Fruit fly (Drosophila melanogaster) whole organism, pupa: ENCODE data around the gene CG2256.

Experiments used
- CG10348 ChIP-seq: fragments of 200-800 bp; sonication (Bioruptor generic); IDR thresholded peaks from 2 replicates; pipeline ENCODE4 v1.3.6; 2022; ENCODE audit warnings: missing biosample characterization, missing genetic modification characterization
- CG12605 ChIP-seq: fragments of 200-800 bp; sonication (Bioruptor generic); IDR thresholded peaks from 2 replicates; pipeline ENCODE4 v1.3.6; 2022; ENCODE audit warnings: missing biosample characterization, missing genetic modification characterization
- CG13204 ChIP-seq: fragments of 200-800 bp; sonication (Bioruptor generic); optimal IDR thresholded peaks from 2 replicates; lab custom pipeline; 2018; ENCODE audit warnings: missing biosample characterization, mild to moderate bottlenecking, missing genetic modification characterization, moderate library complexity
- CG14655 ChIP-seq: fragments of 200-800 bp; sonication (Bioruptor generic); optimal IDR thresholded peaks from 3 replicates; lab custom pipeline; 2017; ENCODE audit warnings: mild to moderate bottlenecking, missing biosample characterization, missing genetic modification reagents, missing genetic modification characterization
- CG15710 ChIP-seq: fragments of 200-800 bp; sonication (Bioruptor generic); optimal IDR thresholded peaks from 2 replicates; lab custom pipeline; 2018; ENCODE audit warnings: missing biosample characterization, mild to moderate bottlenecking, missing genetic modification characterization, moderate library complexity
- CG17806 ChIP-seq: fragments of 200-800 bp; sonication (Bioruptor generic); optimal IDR thresholded peaks from 2 replicates; lab custom pipeline; 2018; ENCODE audit warnings: missing biosample characterization, mild to moderate bottlenecking, missing genetic modification characterization, moderate library complexity
- CG32121 ChIP-seq: fragments of 200-800 bp; sonication (Bioruptor generic); IDR thresholded peaks from 2 replicates; pipeline ENCODE4 v1.3.6; 2022; ENCODE audit warnings: missing biosample characterization, missing genetic modification characterization
- CG34367 ChIP-seq: fragments of 200-800 bp; sonication (Bioruptor generic); optimal IDR thresholded peaks from 2 replicates; lab custom pipeline; 2018; ENCODE audit warnings: missing biosample characterization, mild to moderate bottlenecking, missing genetic modification characterization
- CG4496 ChIP-seq: fragments of 200-800 bp; sonication (Bioruptor generic); IDR thresholded peaks from 3 replicates; pipeline ENCODE4 v1.3.6; 2022; ENCODE audit warnings: missing biosample characterization, missing genetic modification characterization
- CG8159 ChIP-seq: fragments of 200-800 bp; sonication (Bioruptor generic); optimal IDR thresholded peaks from 3 replicates; lab custom pipeline; 2018; ENCODE audit warnings: missing biosample characterization, mild to moderate bottlenecking, missing genetic modification characterization, moderate library complexity
- CG8301 ChIP-seq: fragments of 200-800 bp; sonication (Bioruptor generic); optimal IDR thresholded peaks from 2 replicates; lab custom pipeline; 2018; ENCODE audit warnings: missing biosample characterization, mild to moderate bottlenecking, missing genetic modification characterization
- CG9948 ChIP-seq: fragments of 200-800 bp; sonication (Bioruptor generic); optimal IDR thresholded peaks from 2 replicates; lab custom pipeline; 2018; ENCODE audit warnings: missing biosample characterization, mild to moderate bottlenecking, missing genetic modification characterization, moderate library complexity
- D1 ChIP-seq: fragments of 200-800 bp; sonication (Bioruptor generic); optimal IDR thresholded peaks from 2 replicates; lab custom pipeline; 2018; ENCODE audit warnings: missing biosample characterization, mild to moderate bottlenecking, missing genetic modification characterization, moderate library complexity
- EcR ChIP-seq: fragments of 200-800 bp; sonication (Bioruptor generic); optimal IDR thresholded peaks from 3 replicates; lab custom pipeline; 2019; ENCODE audit warnings: missing biosample characterization, missing genetic modification characterization, mild to moderate bottlenecking, moderate library complexity, missing genetic modification reagents
- Ets98B ChIP-seq: fragments of 200-800 bp; sonication (Bioruptor generic); IDR thresholded peaks from 2 replicates; pipeline ENCODE4 v1.3.6; 2022; ENCODE audit warnings: missing biosample characterization, missing genetic modification characterization
- Pif1A ChIP-seq: fragments of 200-800 bp; sonication (Bioruptor generic); optimal IDR thresholded peaks from 3 replicates; lab custom pipeline; 2016; ENCODE audit warnings: missing biosample characterization, missing genetic modification characterization
- Pif1B ChIP-seq: fragments of 200-800 bp; sonication (Bioruptor generic); optimal IDR thresholded peaks from 3 replicates; lab custom pipeline; 2016; ENCODE audit warnings: missing biosample characterization, missing genetic modification characterization
- Snoo ChIP-seq: fragments of 200-800 bp; sonication (Bioruptor generic); optimal IDR thresholded peaks from 3 replicates; lab custom pipeline; 2017; ENCODE audit warnings: missing biosample characterization, mild to moderate bottlenecking, missing genetic modification characterization, inconsistent platforms
- fd96Ca ChIP-seq: fragments of 200-800 bp; sonication (Bioruptor generic); IDR thresholded peaks from 3 replicates; pipeline ENCODE4 v1.3.6; 2022; ENCODE audit warnings: missing biosample characterization, missing genetic modification characterization
- gl ChIP-seq: fragments of 200-800 bp; sonication (Bioruptor generic); optimal IDR thresholded peaks from 2 replicates; lab custom pipeline; 2018; ENCODE audit warnings: missing biosample characterization, mild to moderate bottlenecking, missing genetic modification characterization
- rn ChIP-seq: fragments of 200-800 bp; sonication (Bioruptor generic); IDR thresholded peaks from 2 replicates; pipeline ENCODE4 v1.3.6; 2022; ENCODE audit warnings: missing biosample characterization, missing genetic modification characterization

CG2256 gene

dm6 chrX:8091017-8091620, 4.1 kb upstream of the CG2256 start:
- TF ChIP-seq CG12605 (GFP tag; lab: Robert Waterston, UW) (peak; percentile 98), CG14655 (GFP tag; lab: Kevin White, UChicago) (peak; percentile 97), CG34367 (peak; percentile 95), EcR (GFP tag; lab: Kevin White, UChicago) (peak; percentile 28), CG32121 (peak; percentile 98), fd96Ca (GFP tag; lab: Robert Waterston, UW) (peak; percentile 99), CG9948 (tag; lab: Kevin White, UChicago) (peak; percentile 94), rn (GFP tag; lab: Robert Waterston, UW) (peak; percentile 97), CG17806 (tag; lab: Kevin White, UChicago) (peak; percentile 95), Ets98B (GFP tag; lab: Robert Waterston, UW) (peak; percentile 99), CG13204 (GFP tag; lab: Kevin White, UChicago) (peak; percentile 84), CG15710 (peak; percentile 92), CG4496 (GFP tag; lab: Robert Waterston, UW) (peak; percentile 99), Snoo (tag; lab: Kevin White, UChicago) (peak; percentile 94), Pif1A (GFP tag; lab: Kevin White, UChicago) (peak; percentile 96), CG8159 (tag; lab: Kevin White, UChicago) (peak; percentile 94), CG10348 (GFP tag; lab: Robert Waterston, UW) (peak; percentile 91), CG8301 (tag; lab: Kevin White, UChicago) (peak; percentile 96), Pif1B (GFP tag; lab: Kevin White, UChicago) (peak; percentile 97), gl (tag; lab: Kevin White, UChicago) (peak; percentile 86), D1 (peak; percentile 83)

- TF ChIP-seq CG8159 (tag; lab: Kevin White, UChicago) (no peak), CG8301 (tag; lab: Kevin White, UChicago) (no peak), CG12605 (GFP tag; lab: Robert Waterston, UW) (no peak), rn (GFP tag; lab: Robert Waterston, UW) (no peak), Pif1A (GFP tag; lab: Kevin White, UChicago) (no peak), CG10348 (GFP tag; lab: Robert Waterston, UW) (no peak)
Observed at dm6 chrX:8081427-8082185, 5.4 kb downstream of the CG2256 start, which contains the start of gene Ldsdh1. Gene Ldsdh1 (minus strand): TSS chrX:8081605.

- TF ChIP-seq CG14655 (GFP tag; lab: Kevin White, UChicago): no peak
- TF ChIP-seq CG8159 (tag; lab: Kevin White, UChicago): peak; percentile 4
- TF ChIP-seq Pif1A (GFP tag; lab: Kevin White, UChicago): no peak
Observed at dm6 chrX:8080174-8080573, 6.8 kb downstream of the CG2256 start.

- TF ChIP-seq CG32121 (no peak), fd96Ca (GFP tag; lab: Robert Waterston, UW) (no peak), CG13204 (GFP tag; lab: Kevin White, UChicago) (no peak), Ets98B (GFP tag; lab: Robert Waterston, UW) (no peak)
Observed at dm6 chrX:8075300-8075927, 11.6 kb downstream of the CG2256 start, which contains the start of the genes Upf2 and CG1571. Gene Upf2 (minus strand): TSS chrX:8075466. Gene CG1571 (plus strand): TSS chrX:8075877.

- no peak for TF ChIP-seq CG13204 (GFP tag; lab: Kevin White, UChicago)
- TF ChIP-seq Pif1B (GFP tag; lab: Kevin White, UChicago): peak; percentile 58
- TF ChIP-seq D1: no peak
- no peak for TF ChIP-seq EcR (GFP tag; lab: Kevin White, UChicago)
- peak; percentile 55 for TF ChIP-seq CG15710
- peak; percentile 67 for TF ChIP-seq Snoo (tag; lab: Kevin White, UChicago)
- peak; percentile 52; the same call in 1 of the 3 replicates for TF ChIP-seq fd96Ca (GFP tag; lab: Robert Waterston, UW)
- peak; percentile 74 for TF ChIP-seq gl (tag; lab: Kevin White, UChicago)
- TF ChIP-seq CG4496 (GFP tag; lab: Robert Waterston, UW): peak; percentile 88
- peak; percentile 38 for TF ChIP-seq CG17806 (tag; lab: Kevin White, UChicago)
- peak; percentile 77 for TF ChIP-seq Ets98B (GFP tag; lab: Robert Waterston, UW)
- peak; percentile 79 for TF ChIP-seq CG12605 (GFP tag; lab: Robert Waterston, UW)
- no peak for TF ChIP-seq CG14655 (GFP tag; lab: Kevin White, UChicago)
- TF ChIP-seq CG8159 (tag; lab: Kevin White, UChicago): peak; percentile 51
- 0 out of 2 replicates have a peak, but pooled peaks have one; percentile 10 for TF ChIP-seq rn (GFP tag; lab: Robert Waterston, UW)
- peak; percentile 50 for TF ChIP-seq CG34367
- TF ChIP-seq CG9948 (tag; lab: Kevin White, UChicago): peak; percentile 25
- peak; percentile 40 for TF ChIP-seq CG8301 (tag; lab: Kevin White, UChicago)
- peak; percentile 84 for TF ChIP-seq Pif1A (GFP tag; lab: Kevin White, UChicago)
- no peak for TF ChIP-seq CG10348 (GFP tag; lab: Robert Waterston, UW)
- TF ChIP-seq CG32121: peak; percentile 79
Observed at dm6 chrX:8063223-8063674, 23.8 kb downstream of the CG2256 start.
